Worm (Caenorhabditis elegans) whole organism, young adult: ENCODE results near the gene cav-1.

Source experiments
- F23B12.7 ChIP-seq: sonication (generic microtip); optimal IDR thresholded peaks from 2 replicates; lab custom pipeline; 2017; ENCODE audit warnings: missing genetic modification characterization, mild to moderate bottlenecking, missing compliant biosample characterization, antibody characterized with exemption, moderate library complexity; ENCODE audit not compliant: insufficient read depth
- K11D2.4 ChIP-seq: fragments of 200-800 bp; sonication (Bioruptor generic); IDR thresholded peaks from 2 replicates; pipeline ENCODE4 v1.3.6; 2022; ENCODE audit warnings: missing genetic modification reagents, missing genetic modification characterization, missing compliant biosample characterization
- ama-1 ChIP-seq, 3 experiments: fragments of 150-350 bp in 1 of 3; sonication (generic microtip) in 2 of 3; optimal IDR thresholded peaks; 2 replicates each; lab custom pipeline; 2014 to 2018; ENCODE audit warnings: missing biosample characterization in 2 of 3, missing genetic modification characterization in 2 of 3, missing genetic modification reagents in 2 of 3
- attf-5 ChIP-seq: fragments of 200-800 bp; sonication (Bioruptor generic); optimal IDR thresholded peaks from 2 replicates; lab custom pipeline; 2018; ENCODE audit warnings: mild to moderate bottlenecking, missing genetic modification characterization, missing compliant biosample characterization
- ets-4 ChIP-seq: fragments of 200-800 bp; sonication (Bioruptor generic); optimal IDR thresholded peaks from 2 replicates; lab custom pipeline; 2018; ENCODE audit warnings: mild to moderate bottlenecking, missing genetic modification characterization, missing compliant biosample characterization
- mcd-1 ChIP-seq: fragments of 200-800 bp; sonication (Bioruptor generic); IDR thresholded peaks from 2 replicates; pipeline ENCODE4 v1.3.6; 2022; ENCODE audit warnings: missing genetic modification reagents, missing genetic modification characterization, missing compliant biosample characterization
- sdz-38 ChIP-seq: sonication (generic microtip); optimal IDR thresholded peaks from 2 replicates; lab custom pipeline; 2016; ENCODE audit warnings: missing genotype, missing genetic modification characterization, missing compliant biosample characterization
- unc-130 ChIP-seq: sonication (generic microtip); optimal IDR thresholded peaks from 2 replicates; lab custom pipeline; 2016; ENCODE audit warnings: missing genetic modification reagents, missing genetic modification characterization, missing compliant biosample characterization
- ztf-26 ChIP-seq: sonication (generic microtip); optimal IDR thresholded peaks from 2 replicates; lab custom pipeline; 2017; ENCODE audit warnings: missing genetic modification characterization, missing compliant biosample characterization

- TF ChIP-seq attf-5 = no peak
- TF ChIP-seq unc-130 = no peak
- TF ChIP-seq ztf-26 (tag; lab: Kevin White, UChicago) = no peak
- no peak for TF ChIP-seq sdz-38 (tag; lab: Kevin White, UChicago)
- no peak for TF ChIP-seq ama-1 (optimal IDR thresholded peaks at IDR 0.05; lab: Kevin White, UChicago)
- TF ChIP-seq ama-1 (GFP tag; optimal IDR thresholded peaks at IDR 0.05; lab: Kevin White, UChicago) = no peak
- TF ChIP-seq ets-4 (GFP tag; lab: Kevin White, UChicago) = no peak
- TF ChIP-seq F23B12.7 (tag; lab: Kevin White, UChicago) = no peak
- no peak for TF ChIP-seq mcd-1 (GFP tag; lab: Robert Waterston, UW)
- TF ChIP-seq K11D2.4 (GFP tag; lab: Robert Waterston, UW) = no peak
Observed at ce11 chrIV:9822585-9822984, 50.3 kb downstream of the cav-1 start.
